Worm (Caenorhabditis elegans) whole organism, dauer: ENCODE measurements around the gene cct-3.

Experiments
- unc-62 ChIP-seq: sonication (generic microtip); optimal IDR thresholded peaks from 2 replicates; lab custom pipeline; 2017; ENCODE audit warnings: missing biosample characterization, missing genetic modification reagents, missing genetic modification characterization

cct-3 gene

DNA sequence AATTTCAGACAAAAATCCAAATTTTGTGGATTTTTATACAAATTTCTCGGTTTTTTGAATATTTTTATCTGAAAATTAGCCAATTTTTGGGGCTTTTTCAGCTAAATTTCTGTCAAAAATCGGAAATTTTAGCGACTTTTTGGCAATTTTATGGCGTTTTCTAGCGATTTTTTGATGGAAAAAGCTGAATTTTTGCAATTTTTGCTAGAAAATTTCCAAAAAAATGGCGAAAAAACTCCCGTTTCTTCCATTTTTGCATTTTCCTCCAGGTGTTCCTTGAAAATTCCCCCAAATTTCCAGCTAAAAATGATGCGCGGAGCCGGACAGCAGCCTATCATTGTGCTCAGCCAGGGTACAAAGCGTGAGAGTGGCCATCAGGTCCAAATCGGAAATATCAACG, at the start of gene cct-3:
cct-3 (plus strand) TSS at position 301 of the 400 bp plus-strand sequence.
- no peak for TF ChIP-seq unc-62 (GFP tag; lab: Kevin White, UChicago)

DNA sequence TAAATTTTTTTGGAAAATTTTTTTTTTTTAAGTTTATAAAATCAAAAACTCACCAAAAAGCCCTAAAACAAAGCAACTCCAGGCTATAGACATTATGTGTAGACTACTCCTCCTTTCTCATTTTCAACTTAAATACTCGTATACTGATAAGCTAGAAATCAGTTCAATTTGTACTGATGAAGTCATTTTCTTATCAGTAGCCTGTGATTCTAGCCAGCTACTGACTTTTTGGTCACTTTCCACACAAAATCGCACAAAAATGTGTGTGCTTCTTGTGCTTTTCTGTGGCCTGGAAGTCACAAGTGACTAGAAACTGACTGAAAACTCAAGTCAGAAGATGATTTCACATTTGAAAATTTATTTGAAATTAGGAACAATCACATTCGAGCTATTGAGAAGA, 47.0 kb upstream of the cct-3 start, which contains the start of gene gba-2:
gba-2 (minus strand) TSS at position 106 of the 400 bp plus-strand sequence.
- TF ChIP-seq unc-62 (GFP tag; lab: Kevin White, UChicago): no peak

DNA sequence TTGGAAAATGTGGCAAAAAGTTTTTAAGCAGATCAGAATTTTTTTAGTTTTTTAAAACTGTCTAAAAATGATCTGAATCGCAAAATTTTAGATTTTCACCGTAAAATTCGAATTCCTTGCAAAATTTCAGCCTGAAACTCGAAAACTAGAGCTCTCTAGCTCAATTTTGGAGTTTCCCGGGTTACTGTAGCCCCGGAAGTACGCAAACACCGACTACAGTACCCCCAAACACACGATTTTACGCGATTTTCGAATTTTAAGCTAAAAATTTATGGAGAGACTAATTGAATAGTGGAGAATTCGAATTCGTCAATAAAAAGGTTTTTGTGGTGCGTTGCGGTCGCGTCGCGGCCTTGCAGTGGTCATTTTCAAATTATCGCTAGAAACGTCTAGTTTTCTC, 46.6 kb upstream of the cct-3 start:
- TF ChIP-seq unc-62 (GFP tag; lab: Kevin White, UChicago): no peak

DNA sequence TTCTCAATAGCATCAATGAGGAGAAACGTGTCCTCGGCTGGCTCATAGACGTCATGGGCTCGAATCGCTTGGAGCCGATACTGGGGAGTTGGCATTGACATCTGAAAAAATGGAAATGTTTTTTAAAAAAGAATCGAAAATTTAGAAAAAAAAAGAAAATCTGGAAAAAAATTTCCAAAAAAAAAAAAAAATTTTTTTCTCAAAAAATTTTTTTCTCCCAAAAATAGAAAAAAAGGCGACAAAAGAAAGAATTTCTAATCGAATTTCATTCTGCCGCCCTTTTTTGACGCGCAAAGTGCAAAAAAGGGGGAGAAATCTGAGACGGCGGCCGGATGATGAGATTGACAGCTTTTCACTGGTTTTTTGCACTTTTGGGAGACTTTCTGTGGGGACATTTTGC, 44.0 kb upstream of the cct-3 start, which contains the start of gene mtq-2:
mtq-2 (minus strand) TSS at position 101 of the 400 bp plus-strand sequence.
- TF ChIP-seq unc-62 (GFP tag; lab: Kevin White, UChicago): no peak

DNA sequence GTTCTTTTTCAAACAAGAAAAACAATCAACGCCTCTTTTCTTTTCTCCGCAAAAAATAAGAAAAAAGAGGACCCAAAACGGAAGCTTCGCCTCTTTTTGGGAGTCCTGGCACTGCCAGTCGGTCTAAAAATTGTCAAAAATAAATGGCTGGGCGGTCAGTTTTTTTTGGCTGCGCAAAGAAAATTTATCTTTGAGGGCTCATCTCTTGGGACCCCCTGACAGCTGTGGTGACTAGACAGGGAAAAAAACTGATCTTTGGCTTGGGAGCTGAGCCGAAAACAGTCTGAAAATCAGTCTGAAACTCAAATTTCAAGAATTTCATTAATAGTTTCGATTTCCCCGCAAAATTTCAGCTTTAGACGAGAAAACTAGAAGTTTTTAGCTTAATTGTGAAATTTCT, 42.8 kb upstream of the cct-3 start:
- no peak for TF ChIP-seq unc-62 (GFP tag; lab: Kevin White, UChicago)

DNA sequence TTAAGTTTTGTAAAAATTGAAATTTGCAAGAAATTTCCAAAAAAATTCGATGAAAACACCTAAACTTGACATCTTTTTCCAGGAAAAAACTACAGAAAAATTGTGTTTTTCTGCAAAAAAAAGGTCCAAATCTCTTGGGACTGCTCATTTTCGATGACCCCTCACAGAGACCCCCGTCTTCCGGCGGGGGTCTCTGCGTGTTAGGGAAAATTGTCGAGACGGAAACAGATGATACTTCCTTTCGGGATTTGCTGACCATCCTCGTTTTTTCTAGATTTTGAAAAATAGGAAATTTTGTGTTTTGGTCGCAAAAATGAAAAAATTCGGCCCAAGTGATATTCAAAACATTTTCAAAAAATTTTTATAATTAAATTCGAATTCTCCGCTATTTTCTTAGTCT, 42.0 kb upstream of the cct-3 start:
- no peak for TF ChIP-seq unc-62 (GFP tag; lab: Kevin White, UChicago)

DNA sequence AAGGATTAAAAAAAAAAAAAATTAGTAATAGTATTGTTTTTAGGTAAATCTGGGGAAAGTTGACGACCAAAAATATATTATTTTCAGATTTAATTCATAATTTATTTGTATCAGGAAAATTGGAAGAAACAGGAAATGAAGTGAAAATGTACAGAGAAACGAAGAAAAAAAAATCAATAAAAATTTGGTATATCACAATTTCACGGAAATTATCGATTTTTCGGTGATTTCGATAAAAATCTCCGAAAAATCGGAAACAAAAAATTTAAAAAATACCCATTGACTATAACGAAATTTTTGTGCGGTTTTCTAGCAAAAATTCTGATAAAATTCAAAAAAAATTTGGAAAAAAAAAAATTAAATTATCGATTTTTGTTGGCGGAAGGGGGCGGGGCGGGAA, 41.1 kb upstream of the cct-3 start:
- no peak for TF ChIP-seq unc-62 (GFP tag; lab: Kevin White, UChicago)

DNA sequence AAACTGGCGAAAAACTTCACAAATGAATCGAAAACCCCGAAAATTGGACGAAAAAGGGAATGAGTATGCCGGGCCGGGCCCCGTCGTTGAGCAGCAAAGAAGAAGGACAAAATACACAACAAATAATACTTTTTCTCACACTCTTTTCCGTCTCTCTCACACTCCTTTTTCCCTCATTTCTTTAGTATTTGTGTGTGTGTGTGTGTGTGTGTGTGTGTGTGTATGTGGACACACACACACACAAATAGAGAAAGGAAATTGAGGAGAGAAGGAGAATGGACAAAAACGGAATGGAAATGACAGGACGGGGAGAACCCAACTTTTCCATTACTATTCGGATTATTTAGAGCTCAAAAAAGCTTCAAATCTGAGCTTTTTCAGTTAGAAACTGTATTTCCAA, 37.8 kb upstream of the cct-3 start:
- TF ChIP-seq unc-62 (GFP tag; lab: Kevin White, UChicago): no peak

DNA sequence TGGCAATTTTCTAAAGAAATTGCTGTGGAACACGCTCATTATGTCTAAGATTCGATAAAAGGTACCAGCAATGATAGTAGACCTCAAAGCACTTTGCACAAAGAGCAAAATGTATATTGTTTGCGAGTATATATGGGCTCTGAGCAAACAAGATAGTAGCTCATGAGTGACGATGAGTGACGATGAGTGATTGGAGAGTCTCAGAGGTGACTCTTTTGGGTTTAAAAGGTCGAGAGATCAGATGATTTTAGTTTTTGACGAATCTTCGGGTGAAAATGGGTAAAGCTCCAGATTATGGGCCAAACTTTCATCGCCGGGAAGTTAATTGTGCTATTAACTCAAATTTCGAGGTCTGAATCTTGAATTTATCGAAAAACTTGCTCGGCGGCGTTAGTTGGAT, 36.6 kb upstream of the cct-3 start:
- no peak for TF ChIP-seq unc-62 (GFP tag; lab: Kevin White, UChicago)

DNA sequence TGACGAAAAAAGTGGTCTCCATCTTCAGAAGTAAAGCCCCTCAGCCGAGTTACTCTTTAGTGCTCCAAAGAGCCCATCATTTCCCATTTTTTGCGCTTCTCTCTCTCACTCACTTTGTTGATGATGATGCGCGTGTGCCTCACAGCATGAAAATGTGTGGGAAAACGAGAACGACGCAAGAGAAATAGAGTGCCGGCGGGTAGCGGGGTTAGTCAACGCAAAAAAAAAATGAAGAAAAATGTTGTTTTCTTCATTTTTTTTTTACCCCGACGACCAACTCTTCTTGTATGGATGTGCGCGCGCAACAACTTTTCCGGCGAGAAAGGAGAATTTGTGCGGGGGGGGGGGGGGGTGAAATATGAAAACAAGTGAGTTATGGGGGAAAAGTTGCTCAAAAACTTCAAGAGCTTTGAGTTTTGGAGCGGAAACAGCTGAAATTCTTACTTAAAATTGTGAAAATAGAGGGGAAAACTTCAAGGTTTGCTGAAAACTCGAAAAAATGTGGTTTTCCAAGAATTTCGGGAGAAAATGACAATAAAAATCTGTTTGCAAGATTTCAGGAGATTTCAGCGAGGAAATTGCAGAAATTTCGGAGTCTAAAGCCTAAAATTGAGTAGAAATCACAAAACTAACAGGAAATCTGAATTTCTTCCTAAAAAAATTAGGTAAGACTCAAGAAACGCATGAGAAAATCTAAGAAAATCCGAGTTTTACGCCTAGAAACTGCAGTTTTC, 35.6 kb upstream of the cct-3 start, which contains the start of gene C33C12.1:
C33C12.1 (plus strand) TSS at position 684 of the 734 bp plus-strand sequence.
- TF ChIP-seq unc-62 (GFP tag; lab: Kevin White, UChicago): no peak

DNA sequence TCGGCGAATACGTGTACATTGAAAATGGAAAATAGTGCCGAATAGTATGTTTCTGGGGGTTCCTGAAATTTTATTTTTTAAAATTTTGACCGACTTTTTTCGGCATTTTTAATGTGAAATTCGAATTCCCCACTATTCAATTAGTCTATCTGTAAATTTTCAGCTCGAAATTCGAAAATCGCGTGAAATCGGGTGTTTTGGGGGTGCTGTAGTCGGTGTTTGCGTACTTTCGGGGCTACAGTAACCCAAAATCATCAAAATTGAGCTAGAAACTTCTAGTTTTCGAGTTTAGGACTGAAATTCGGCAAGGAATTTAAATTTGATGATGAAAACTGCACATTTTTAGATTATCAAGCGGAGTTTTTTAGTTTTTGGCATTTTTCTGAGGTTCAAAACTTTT, 31.2 kb upstream of the cct-3 start:
- TF ChIP-seq unc-62 (GFP tag; lab: Kevin White, UChicago): no peak

DNA sequence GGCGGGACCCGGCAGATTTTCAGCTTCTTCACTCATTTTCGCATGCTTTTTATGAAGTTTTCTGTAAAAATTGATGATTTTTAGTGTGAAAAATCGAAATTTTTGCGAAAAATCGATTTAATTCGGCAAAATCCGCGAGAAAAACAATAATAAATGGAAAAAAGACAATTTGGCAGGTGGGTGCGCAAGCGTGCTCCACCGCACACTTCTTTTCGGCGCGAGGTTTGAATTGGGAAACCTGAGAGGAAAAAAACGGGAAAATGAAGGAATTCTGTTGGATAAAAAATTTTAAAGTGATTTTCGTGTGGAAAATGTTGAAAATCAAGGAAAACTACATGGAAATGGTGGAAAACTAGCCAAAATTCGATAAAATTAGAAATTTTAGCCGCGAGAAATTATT, 29.3 kb upstream of the cct-3 start, which contains the start of gene Y59C2A.2:
Y59C2A.2 (minus strand) TSS at position 61 of the 400 bp plus-strand sequence.
- no peak for TF ChIP-seq unc-62 (GFP tag; lab: Kevin White, UChicago)

DNA sequence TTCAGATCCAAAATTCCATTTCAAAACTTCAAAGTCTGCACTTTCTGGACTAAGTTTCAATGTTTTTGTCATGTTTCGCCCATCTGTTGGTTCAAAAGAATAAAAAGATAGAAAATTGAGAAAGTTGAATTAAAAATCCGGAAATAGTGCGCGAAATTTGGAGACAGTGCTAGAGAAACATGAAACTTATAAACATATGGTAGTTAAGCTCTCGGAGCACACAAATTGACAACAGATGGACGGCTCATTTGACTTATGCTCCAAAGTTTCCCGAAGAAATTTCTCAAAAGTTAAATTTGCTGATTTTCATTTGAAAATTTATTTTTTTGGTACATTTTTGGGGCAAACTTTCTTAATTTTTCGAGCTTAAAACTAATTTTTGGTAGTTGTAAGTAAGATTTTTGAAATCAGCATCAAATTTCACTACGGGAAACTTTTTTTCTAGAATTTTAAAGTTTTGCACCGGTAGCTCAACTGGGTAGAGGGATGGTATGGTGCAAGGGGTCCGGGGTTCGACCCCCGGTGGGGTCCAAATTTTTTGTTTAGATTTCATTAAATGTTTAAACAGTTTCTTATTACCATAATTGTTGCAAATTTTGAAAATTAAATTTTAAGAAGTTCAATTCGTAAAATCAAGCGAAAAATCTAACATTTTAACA, 27.1 kb upstream of the cct-3 start:
- no peak for TF ChIP-seq unc-62 (GFP tag; lab: Kevin White, UChicago)

DNA sequence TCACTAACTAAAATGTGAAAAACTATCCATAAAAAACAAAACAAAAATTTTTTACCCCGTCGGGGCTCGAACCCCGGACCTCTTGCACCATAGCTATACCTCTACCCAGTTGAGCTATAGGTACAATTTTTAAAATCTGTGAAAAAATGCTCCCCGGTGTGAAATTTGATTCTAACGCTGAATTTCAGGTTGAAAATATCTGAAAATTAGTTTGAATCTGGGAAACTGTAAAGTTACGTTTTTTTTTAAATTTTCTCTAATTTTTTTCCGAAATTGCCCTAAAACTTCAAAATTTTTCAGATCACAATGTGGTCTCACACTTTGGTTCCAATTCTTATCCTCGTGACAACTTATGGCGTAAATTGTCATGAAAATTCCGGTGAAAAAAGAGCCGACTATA, 25.5 kb upstream of the cct-3 start, which contains the start of gene Y59C2A.1:
Y59C2A.1 (plus strand) TSS at position 301 of the 400 bp plus-strand sequence.
- TF ChIP-seq unc-62 (GFP tag; lab: Kevin White, UChicago): no peak

DNA sequence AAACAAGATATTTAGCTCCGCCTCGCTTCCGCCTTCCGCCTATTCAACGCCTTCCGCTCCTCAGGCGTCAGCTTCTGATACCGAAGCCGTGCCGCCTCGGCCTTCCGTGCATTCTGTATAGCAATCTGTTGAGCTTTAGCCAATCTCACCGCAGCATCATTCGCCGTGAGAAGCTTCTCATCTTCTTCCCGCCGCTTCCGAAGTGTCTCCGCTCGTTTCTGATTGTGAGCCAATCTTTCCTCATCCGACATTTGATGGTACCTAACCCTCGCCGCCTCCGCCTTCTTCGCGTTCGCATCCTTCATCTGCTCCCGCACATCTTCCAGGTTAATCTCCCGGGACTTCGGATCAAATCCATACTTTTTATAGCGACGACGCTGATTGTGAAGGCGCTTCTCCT, 17.8 kb upstream of the cct-3 start:
- no peak for TF ChIP-seq unc-62 (GFP tag; lab: Kevin White, UChicago)

DNA sequence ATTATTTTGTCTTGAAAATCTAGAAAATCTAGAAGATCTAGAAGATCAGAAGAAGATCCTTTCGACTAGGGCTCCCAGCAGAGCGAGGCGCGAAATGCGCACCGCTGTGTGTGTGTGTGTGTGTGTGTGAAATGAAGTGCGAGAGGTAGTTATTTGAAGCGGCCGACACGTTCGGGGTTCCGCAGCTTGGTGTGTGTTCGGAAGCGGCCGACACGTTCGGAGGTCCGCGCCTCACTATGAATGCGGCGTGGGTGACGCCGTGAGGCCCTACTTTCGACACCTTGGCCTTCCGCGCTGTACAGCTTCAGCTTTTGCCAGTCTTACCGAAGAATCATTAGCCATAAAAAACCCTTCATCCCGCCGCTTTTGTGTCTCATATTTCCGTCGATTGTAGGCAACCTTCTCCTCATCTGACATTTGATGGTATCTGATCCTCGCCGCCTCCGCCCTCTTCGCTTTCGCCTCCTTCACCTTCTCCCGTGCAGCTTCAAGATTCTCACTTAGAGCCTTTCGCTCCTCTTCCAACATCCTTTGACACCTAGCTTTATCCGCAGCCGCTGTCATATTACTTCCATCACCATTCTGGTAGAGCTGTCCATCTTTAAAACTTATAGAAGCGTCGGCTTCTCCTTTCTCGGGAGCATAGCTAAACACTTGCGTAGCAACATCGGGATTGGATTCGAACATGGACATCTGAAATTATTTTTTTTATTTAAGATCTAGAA, 16.2 kb upstream of the cct-3 start:
- no peak for TF ChIP-seq unc-62 (GFP tag; lab: Kevin White, UChicago)
